Fruit fly (Drosophila melanogaster): ENCODE measurements around the gene CG9281.

CG9281 gene

dm6 chrX:15740288-15740726 lies 30.0 kb upstream of the CG9281 start (continued):
- no peak for TF ChIP-seq sc (optimal IDR thresholded peaks at IDR 0.05)
- TF ChIP-seq sc (GFP tag; optimal IDR thresholded peaks at IDR 0.05) = peak; percentile 6
- no peak for TF ChIP-seq Asciz (GFP tag; optimal IDR thresholded peaks at IDR 0.05)
- peak; percentile 64 for TF ChIP-seq ATbp (GFP tag; optimal IDR thresholded peaks at IDR 0.05)
- TF ChIP-seq Adf1 (GFP tag; IDR thresholded peaks at IDR 0.05) = peak; percentile 52; the same call in 1 of the 2 replicates
- TF ChIP-seq CG34376 (GFP tag; optimal IDR thresholded peaks at IDR 0.05) = peak; percentile 66
- TF ChIP-seq CG17912 (GFP tag; optimal IDR thresholded peaks at IDR 0.05) = no peak
- TF ChIP-seq jigr1 (GFP tag; IDR thresholded peaks at IDR 0.05) = no peak
- peak in 1 of 2 experiments; percentile 40 for TF ChIP-seq chif (GFP tag; optimal IDR thresholded peaks at IDR 0.05)
- peak; percentile 79 for TF ChIP-seq CG13894 (tag; optimal IDR thresholded peaks at IDR 0.05)
- no peak for TF ChIP-seq pfk (GFP tag; optimal IDR thresholded peaks at IDR 0.05)
- TF ChIP-seq CG10959 (GFP tag; IDR thresholded peaks at IDR 0.05) = peak; percentile 46; the same call in 1 of the 2 replicates
- peak; percentile 36; the same call in 1 of the 2 replicates for TF ChIP-seq E2f2 (GFP tag; IDR thresholded peaks at IDR 0.05)
- peak; percentile 53 for TF ChIP-seq org-1 (GFP tag; optimal IDR thresholded peaks at IDR 0.05)
- no peak for TF ChIP-seq ato (GFP tag; IDR thresholded peaks at IDR 0.05; ENCODE audit: partially characterized antibody)
- peak; percentile 37 for TF ChIP-seq fu2 (GFP tag; optimal IDR thresholded peaks at IDR 0.05)
- TF ChIP-seq CG6175 (GFP tag; IDR thresholded peaks at IDR 0.05) = peak; percentile 67; the same call in 2 of the 3 replicates
- peak; percentile 30 for TF ChIP-seq CG17829 (tag; optimal IDR thresholded peaks at IDR 0.05)
- no peak for TF ChIP-seq slp2 (GFP tag; optimal IDR thresholded peaks at IDR 0.05)
- TF ChIP-seq CG11093 (GFP tag; IDR thresholded peaks at IDR 0.05) = no peak
- TF ChIP-seq CG6683 (GFP tag; optimal IDR thresholded peaks at IDR 0.05) = peak; percentile 63
- no peak for TF ChIP-seq psq (GFP tag; optimal IDR thresholded peaks at IDR 0.05)
- TF ChIP-seq Atf-2 (GFP tag; optimal IDR thresholded peaks at IDR 0.05) = peak; percentile 3
- TF ChIP-seq CG15696 (tag; optimal IDR thresholded peaks at IDR 0.05) = no peak
- no peak for TF ChIP-seq Dfd (GFP tag; optimal IDR thresholded peaks at IDR 0.05)
- TF ChIP-seq CG4854 (GFP tag; optimal IDR thresholded peaks at IDR 0.05) = peak; percentile 27
- TF ChIP-seq CG5180 (GFP tag; optimal IDR thresholded peaks at IDR 0.05) = no peak
- TF ChIP-seq CG43689 (GFP tag; IDR thresholded peaks at IDR 0.05) = peak; percentile 59
- no peak for TF ChIP-seq pan (optimal IDR thresholded peaks at IDR 0.05)
- TF ChIP-seq pan (GFP tag; optimal IDR thresholded peaks at IDR 0.05 in 1 of 2, IDR thresholded peaks at IDR 0.05 in 1 of 2) = peak in 1 of 2 experiments; percentile 84
- no peak for TF ChIP-seq repo (GFP tag; optimal IDR thresholded peaks at IDR 0.05)
- TF ChIP-seq CG8281 (tag; optimal IDR thresholded peaks at IDR 0.05) = peak; percentile 44
- peak; percentile 14; the same call in 1 of the 2 replicates for TF ChIP-seq dimm (GFP tag; IDR thresholded peaks at IDR 0.05)
- no peak; the same call in 1 of the 2 replicates for TF ChIP-seq bowl (GFP tag; IDR thresholded peaks at IDR 0.05)
- no peak for TF ChIP-seq Sox100B (GFP tag; optimal IDR thresholded peaks at IDR 0.05)
- no peak for TF ChIP-seq chinmo (GFP tag; IDR thresholded peaks at IDR 0.05; ENCODE audit: partially characterized antibody)
- no peak for TF ChIP-seq CG10462 (GFP tag; optimal IDR thresholded peaks at IDR 0.05)
- no peak for TF ChIP-seq nom (GFP tag; optimal IDR thresholded peaks at IDR 0.05)
- peak; percentile 4 for TF ChIP-seq ab (GFP tag; optimal IDR thresholded peaks at IDR 0.05)
- peak; percentile 74 for TF ChIP-seq NfI (GFP tag; optimal IDR thresholded peaks at IDR 0.05)
- TF ChIP-seq br (optimal IDR thresholded peaks at IDR 0.05) = no peak
- peak; percentile 76 for TF ChIP-seq B-H2 (GFP tag; optimal IDR thresholded peaks at IDR 0.05)
- peak; percentile 7 for TF ChIP-seq pzg (GFP tag; optimal IDR thresholded peaks at IDR 0.05)
- TF ChIP-seq dysf (GFP tag; IDR thresholded peaks at IDR 0.05) = peak; percentile 83
- TF ChIP-seq Hsf (GFP tag; optimal IDR thresholded peaks at IDR 0.05) = peak; percentile 67
- TF ChIP-seq Deaf1 (tag; optimal IDR thresholded peaks at IDR 0.05) = peak; percentile 77
- TF ChIP-seq D19A (tag; optimal IDR thresholded peaks at IDR 0.05) = peak; percentile 37
- TF ChIP-seq CG7987 (GFP tag; optimal IDR thresholded peaks at IDR 0.05) = peak; percentile 67
- TF ChIP-seq oc (tag; optimal IDR thresholded peaks at IDR 0.05) = no peak
- TF ChIP-seq CG2889 (GFP tag; IDR thresholded peaks at IDR 0.05) = peak; percentile 59; the same call in 1 of the 3 replicates
- TF ChIP-seq CG10147 (GFP tag; optimal IDR thresholded peaks at IDR 0.05) = peak; percentile 70

Measured in whole organism, embryonic.